Fruit fly (Drosophila melanogaster): ENCODE data around the gene Ho.

Ho gene

DNA sequence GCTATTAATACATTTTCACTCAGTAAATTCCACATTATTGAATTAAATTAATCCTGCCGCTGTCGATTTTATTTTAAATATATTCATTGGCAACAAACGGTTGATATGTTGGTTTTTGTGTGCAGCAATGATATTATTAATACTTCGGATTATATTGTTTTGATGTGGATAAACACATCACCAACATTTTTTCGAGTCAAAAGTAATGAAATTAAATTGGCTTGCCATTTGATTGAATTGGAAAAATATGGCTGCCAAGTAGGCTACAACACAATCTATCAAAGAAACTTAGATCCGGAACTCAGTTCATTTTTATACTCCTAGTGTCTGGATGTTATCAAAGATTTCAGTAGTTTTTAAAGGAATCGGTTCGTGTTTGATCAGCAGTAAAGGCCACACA is 20.8 kb downstream of the Ho start, which contains the start of gene CG14718:
CG14718 (plus strand) TSS at position 301 of the 400 bp plus-strand sequence.
- TF ChIP-seq CG6272 (GFP tag; IDR thresholded peaks at IDR 0.05), result no peak
- TF ChIP-seq zfh2 (GFP tag; optimal IDR thresholded peaks at IDR 0.05), result no peak
- TF ChIP-seq jing (GFP tag; optimal IDR thresholded peaks at IDR 0.05), result no peak
- no peak for TF ChIP-seq CG8388 (GFP tag; optimal IDR thresholded peaks at IDR 0.05)
- TF ChIP-seq pnt (GFP tag; optimal IDR thresholded peaks at IDR 0.05), result no peak
- no peak for TF ChIP-seq CG16863 (GFP tag; optimal IDR thresholded peaks at IDR 0.05)
- TF ChIP-seq bbx (GFP tag; IDR thresholded peaks at IDR 0.05; ENCODE audit: partially characterized antibody), result no peak
- TF ChIP-seq CG12942 (GFP tag; optimal IDR thresholded peaks at IDR 0.05), result no peak
- TF ChIP-seq Hsf (GFP tag; optimal IDR thresholded peaks at IDR 0.05), result no peak
- no peak for TF ChIP-seq mirr (GFP tag; optimal IDR thresholded peaks at IDR 0.05)
- TF ChIP-seq nmo (GFP tag; optimal IDR thresholded peaks at IDR 0.05), result no peak
- no peak for TF ChIP-seq caup (GFP tag; optimal IDR thresholded peaks at IDR 0.05; ENCODE audit: severe bottlenecking)

DNA sequence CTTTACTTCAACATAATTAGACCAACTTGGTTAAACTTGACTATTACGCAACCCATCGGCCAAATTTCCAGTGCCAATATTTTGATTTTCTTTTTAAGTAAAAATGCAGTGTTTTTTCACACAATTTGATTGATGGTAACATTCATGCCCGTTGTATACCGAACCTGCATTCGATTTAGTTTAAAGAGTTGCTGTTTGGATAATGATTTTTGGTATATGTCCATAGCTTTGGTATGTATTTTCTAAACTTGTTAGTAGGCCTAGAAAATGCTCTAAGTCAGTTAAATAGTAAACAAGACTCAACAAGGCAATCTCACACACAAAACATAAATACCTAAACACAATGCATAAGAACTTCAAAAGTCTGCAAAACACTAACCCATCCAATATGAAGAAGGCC is 24.2 kb downstream of the Ho start, which contains the start of gene I-t:
I-t (plus strand) TSS at position 301 of the 400 bp plus-strand sequence.
- TF ChIP-seq inv (GFP tag; IDR thresholded peaks at IDR 0.05; ENCODE audit: partially characterized antibody) (no peak), tap (tag; optimal IDR thresholded peaks at IDR 0.05) (no peak), slp2 (GFP tag; optimal IDR thresholded peaks at IDR 0.05) (no peak), Gug (GFP tag; IDR thresholded peaks at IDR 0.05) (no peak), CG16813 (GFP tag; IDR thresholded peaks at IDR 0.05; ENCODE audit: partially characterized antibody) (no peak), Scr (GFP tag; IDR thresholded peaks at IDR 0.05; ENCODE audit: partially characterized antibody) (no peak), aop (GFP tag; IDR thresholded peaks at IDR 0.05) (no peak), CG14014 (GFP tag; IDR thresholded peaks at IDR 0.05) (no peak), CG6254 (GFP tag; optimal IDR thresholded peaks at IDR 0.05) (no peak), Camta (GFP tag; optimal IDR thresholded peaks at IDR 0.05) (no peak), CG12769 (tag; optimal IDR thresholded peaks at IDR 0.05) (no peak), CG13775 (GFP tag; optimal IDR thresholded peaks at IDR 0.05) (no peak), CG11695 (GFP tag; IDR thresholded peaks at IDR 0.05) (no peak), CG3407 (GFP tag; optimal IDR thresholded peaks at IDR 0.05) (no peak), CG1647 (GFP tag; optimal IDR thresholded peaks at IDR 0.05) (no peak), CG12299 (tag; optimal IDR thresholded peaks at IDR 0.05) (no peak), CG43689 (GFP tag; IDR thresholded peaks at IDR 0.05) (no peak)

DNA sequence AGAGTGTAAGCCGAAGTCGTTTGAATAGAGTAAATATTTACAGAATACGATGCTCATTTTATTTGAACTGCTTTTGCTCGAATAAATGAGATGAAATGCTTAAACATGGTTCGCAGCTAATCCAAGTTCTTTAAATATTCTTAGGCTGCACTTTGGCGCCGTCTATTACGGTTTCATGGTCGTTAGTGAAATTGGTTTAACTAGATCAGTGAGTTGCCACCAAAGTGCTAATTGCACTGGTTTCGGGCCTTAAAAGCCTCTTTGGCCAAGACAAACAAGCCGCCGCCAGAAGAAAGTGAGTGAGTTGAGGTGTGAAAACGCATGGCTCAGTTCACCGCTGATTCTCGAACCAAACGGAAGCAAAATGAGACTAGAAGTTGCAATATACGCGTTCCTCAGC is 31.8 kb downstream of the Ho start, which contains the start of gene CG14720:
CG14720 (plus strand) TSS at position 301 of the 400 bp plus-strand sequence.
- TF ChIP-seq usp (GFP tag; optimal IDR thresholded peaks at IDR 0.05), result no peak
- no peak for TF ChIP-seq H2.0 (GFP tag; IDR thresholded peaks at IDR 0.05)
- TF ChIP-seq CG1792 (GFP tag; optimal IDR thresholded peaks at IDR 0.05), result no peak
- TF ChIP-seq CG30431 (GFP tag; optimal IDR thresholded peaks at IDR 0.05), result no peak
- TF ChIP-seq CG6813 (GFP tag; optimal IDR thresholded peaks at IDR 0.05), result no peak
- no peak for TF ChIP-seq fd102C (GFP tag; optimal IDR thresholded peaks at IDR 0.05)
- TF ChIP-seq CG15479 (GFP tag; optimal IDR thresholded peaks at IDR 0.05), result no peak
- no peak for TF ChIP-seq tap (tag; optimal IDR thresholded peaks at IDR 0.05)
- no peak for TF ChIP-seq maf-S (GFP tag; optimal IDR thresholded peaks at IDR 0.05)
- no peak for TF ChIP-seq CHES-1-like (GFP tag; optimal IDR thresholded peaks at IDR 0.05)
- no peak for TF ChIP-seq zen (tag; optimal IDR thresholded peaks at IDR 0.05)
- no peak for TF ChIP-seq Nf-YA (GFP tag; IDR thresholded peaks at IDR 0.05)
- TF ChIP-seq danr (GFP tag; IDR thresholded peaks at IDR 0.05), result no peak
- no peak for TF ChIP-seq CG2875 (GFP tag; optimal IDR thresholded peaks at IDR 0.05)
- TF ChIP-seq gt (GFP tag; IDR thresholded peaks at IDR 0.05), result no peak
- TF ChIP-seq CG8478 (optimal IDR thresholded peaks at IDR 0.05), result no peak
